Fruit fly (Drosophila melanogaster): ENCODE results near the gene Icmt.

Icmt gene

dm6 chr3L:13007946-13008462 is 10.1 kb upstream of the Icmt start (continued):
- no peak for TF ChIP-seq CG2202 (tag; optimal IDR thresholded peaks at IDR 0.05)
- TF ChIP-seq salm (tag; optimal IDR thresholded peaks at IDR 0.05): no peak
- TF ChIP-seq CG7372 (GFP tag; IDR thresholded peaks at IDR 0.05): no peak
- no peak for TF ChIP-seq CG4404 (GFP tag; IDR thresholded peaks at IDR 0.05)
- TF ChIP-seq inv (GFP tag; IDR thresholded peaks at IDR 0.05; ENCODE audit: partially characterized antibody): peak; percentile 54; the same call in 1 of the 2 replicates
- TF ChIP-seq CG5245 (GFP tag; optimal IDR thresholded peaks at IDR 0.05): no peak
- no peak for TF ChIP-seq CG11695 (GFP tag; IDR thresholded peaks at IDR 0.05)
- TF ChIP-seq CG32532 (GFP tag; IDR thresholded peaks at IDR 0.05): no peak
- peak; percentile 67 for TF ChIP-seq zen (tag; optimal IDR thresholded peaks at IDR 0.05)
- no peak for TF ChIP-seq slou (GFP tag; optimal IDR thresholded peaks at IDR 0.05)
- no peak for TF ChIP-seq CG32767 (GFP tag; IDR thresholded peaks at IDR 0.05)
- TF ChIP-seq zfh1 (GFP tag; IDR thresholded peaks at IDR 0.05): no peak
- no peak for TF ChIP-seq CG9215 (GFP tag; IDR thresholded peaks at IDR 0.05)
- TF ChIP-seq CG13624 (GFP tag; optimal IDR thresholded peaks at IDR 0.05): no peak
- peak; percentile 80 for TF ChIP-seq bbx (GFP tag; IDR thresholded peaks at IDR 0.05; ENCODE audit: partially characterized antibody)
- TF ChIP-seq sima (GFP tag; optimal IDR thresholded peaks at IDR 0.05): no peak
- TF ChIP-seq CG2875 (GFP tag; optimal IDR thresholded peaks at IDR 0.05): no peak
- TF ChIP-seq CG3065 (GFP tag; optimal IDR thresholded peaks at IDR 0.05): no peak
- TF ChIP-seq tup (GFP tag; optimal IDR thresholded peaks at IDR 0.05): no peak
- no peak for TF ChIP-seq her (GFP tag; optimal IDR thresholded peaks at IDR 0.05)
- peak; percentile 65 for TF ChIP-seq sna (GFP tag; IDR thresholded peaks at IDR 0.05; ENCODE audit: partially characterized antibody)
- TF ChIP-seq D19B (GFP tag; optimal IDR thresholded peaks at IDR 0.05): no peak
- no peak for TF ChIP-seq CG13894 (tag; optimal IDR thresholded peaks at IDR 0.05)
- no peak for TF ChIP-seq dati (GFP tag; IDR thresholded peaks at IDR 0.05)
- no peak for TF ChIP-seq Vsx1 (GFP tag; optimal IDR thresholded peaks at IDR 0.05)
- TF ChIP-seq Hmx (GFP tag; optimal IDR thresholded peaks at IDR 0.05): no peak
- TF ChIP-seq Sry-β (GFP tag; optimal IDR thresholded peaks at IDR 0.05): no peak
- no peak for TF ChIP-seq Oaz (GFP tag; IDR thresholded peaks at IDR 0.05)
- TF ChIP-seq Ravus (GFP tag; IDR thresholded peaks at IDR 0.05): no peak
- no peak for TF ChIP-seq CG33557 (GFP tag; optimal IDR thresholded peaks at IDR 0.05)
- TF ChIP-seq CG4730 (GFP tag; IDR thresholded peaks at IDR 0.05): no peak
- no peak for TF ChIP-seq CG5180 (GFP tag; optimal IDR thresholded peaks at IDR 0.05)
- no peak for TF ChIP-seq caup (GFP tag; optimal IDR thresholded peaks at IDR 0.05; ENCODE audit: severe bottlenecking)
- no peak for TF ChIP-seq insv (GFP tag; optimal IDR thresholded peaks at IDR 0.05)
- TF ChIP-seq CG14667 (GFP tag; IDR thresholded peaks at IDR 0.05): no peak
- peak; percentile 49 for TF ChIP-seq nerfin-2 (GFP tag; IDR thresholded peaks at IDR 0.05; ENCODE audit: partially characterized antibody)
- TF ChIP-seq tin (GFP tag; optimal IDR thresholded peaks at IDR 0.05): no peak
- TF ChIP-seq ci (GFP tag; IDR thresholded peaks at IDR 0.05): no peak
- no peak for TF ChIP-seq lola (GFP tag; optimal IDR thresholded peaks at IDR 0.05)
- peak; percentile 27 for TF ChIP-seq CG18262 (tag; optimal IDR thresholded peaks at IDR 0.05)
- no peak for TF ChIP-seq ttk (GFP tag; IDR thresholded peaks at IDR 0.05)
- no peak for TF ChIP-seq Myb (GFP tag; optimal IDR thresholded peaks at IDR 0.05)
- TF ChIP-seq Drgx (GFP tag; IDR thresholded peaks at IDR 0.05): no peak
- peak; percentile 29 for TF ChIP-seq lbe (GFP tag; optimal IDR thresholded peaks at IDR 0.05)
- TF ChIP-seq CG30403 (GFP tag; optimal IDR thresholded peaks at IDR 0.05): no peak
- TF ChIP-seq Hmr (GFP tag; optimal IDR thresholded peaks at IDR 0.05): no peak
- TF ChIP-seq CG7556 (GFP tag; optimal IDR thresholded peaks at IDR 0.05): no peak
- TF ChIP-seq CG1647 (GFP tag; optimal IDR thresholded peaks at IDR 0.05): no peak
- TF ChIP-seq Hey (tag; optimal IDR thresholded peaks at IDR 0.05): no peak
- TF ChIP-seq chn (GFP tag; optimal IDR thresholded peaks at IDR 0.05): no peak
- TF ChIP-seq crol (GFP tag; IDR thresholded peaks at IDR 0.05): no peak

All from whole organism, embryonic.